Worm (Caenorhabditis elegans): ENCODE results near the gene ztf-27.

The ztf-27 gene

DNA sequence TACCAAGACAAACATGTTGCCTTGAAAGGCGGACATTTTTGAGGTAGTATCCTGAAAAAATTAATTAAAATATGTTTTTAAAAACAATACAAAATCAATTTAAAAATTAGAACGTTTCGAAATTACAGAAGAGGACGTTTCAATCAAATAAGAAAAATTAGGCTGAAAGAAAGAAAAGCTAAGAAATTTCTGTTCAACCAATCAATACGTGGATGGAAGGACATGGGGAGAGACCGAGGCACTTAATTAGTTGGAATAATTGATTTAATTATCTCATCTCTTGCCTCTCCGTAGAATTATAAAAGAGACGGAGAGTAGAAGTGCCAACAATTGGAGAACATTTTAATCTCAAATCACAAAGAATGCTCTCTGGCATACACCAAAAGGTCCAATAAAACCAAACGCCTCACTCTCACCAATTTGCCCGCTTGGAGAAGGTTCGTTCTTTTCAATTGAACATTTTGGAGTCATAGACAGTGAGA lies 15.5 kb upstream of the ztf-27 start, which contains the start of gene ceh-58:
TSS of gene ceh-58 (minus strand) at position 51 of the 482 bp plus-strand sequence.
- no peak for TF ChIP-seq nhr-120 (GFP tag; IDR thresholded peaks at IDR 0.05)
- no peak for TF ChIP-seq mel-28 (tag; optimal IDR thresholded peaks at IDR 0.05; ENCODE audit: borderline replicate concordance)
- TF ChIP-seq Y53G8AR.9 (GFP tag; conservative IDR thresholded peaks at IDR 0.05), result no peak
- no peak for TF ChIP-seq ceh-40 (GFP tag; IDR thresholded peaks at IDR 0.05)
- no peak for TF ChIP-seq ztf-3 (GFP tag; optimal IDR thresholded peaks at IDR 0.05)
- no peak for TF ChIP-seq B0336.3 (GFP tag; IDR thresholded peaks at IDR 0.05)
- TF ChIP-seq tbp1 (GFP tag; optimal IDR thresholded peaks at IDR 0.05), result no peak
- TF ChIP-seq unc-62 (GFP tag; optimal IDR thresholded peaks at IDR 0.05), result no peak
- no peak for TF ChIP-seq die-1 (tag; optimal IDR thresholded peaks at IDR 0.05)
- no peak for TF ChIP-seq egl-44 (GFP tag; IDR thresholded peaks at IDR 0.05)
- TF ChIP-seq rpc-1 (optimal IDR thresholded peaks at IDR 0.05), result no peak
- no peak for TF ChIP-seq rpc-1 (tag; optimal IDR thresholded peaks at IDR 0.05)
- TF ChIP-seq egrh-3 (GFP tag; IDR thresholded peaks at IDR 0.05), result no peak

DNA sequence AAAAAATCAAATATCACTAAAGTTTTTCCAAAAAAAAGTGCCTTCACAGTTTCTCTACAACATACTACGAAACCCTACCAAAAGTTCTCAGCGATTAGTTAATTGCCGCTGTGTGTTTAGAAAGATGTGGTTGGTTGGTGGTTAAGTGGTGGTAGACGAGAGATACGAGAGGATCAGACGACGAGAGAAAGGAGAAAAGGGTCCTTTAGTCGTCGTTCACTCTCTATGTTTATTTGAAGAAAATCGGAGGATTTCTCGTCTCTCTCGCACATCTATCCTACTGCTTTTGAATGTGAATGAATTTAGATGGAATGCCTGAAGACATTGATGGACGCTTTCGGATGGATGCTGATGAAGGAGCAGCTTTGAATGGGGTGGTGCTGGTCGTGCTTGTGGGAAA lies 14.3 kb upstream of the ztf-27 start:
- TF ChIP-seq ceh-27 (GFP tag; optimal IDR thresholded peaks at IDR 0.05) (peak; percentile 20), let-526 (GFP tag; IDR thresholded peaks at IDR 0.05) (no peak), Y67H2A.10 (GFP tag; conservative IDR thresholded peaks at IDR 0.05) (no peak), lin-35 (GFP tag; optimal IDR thresholded peaks at IDR 0.05) (no peak)

DNA sequence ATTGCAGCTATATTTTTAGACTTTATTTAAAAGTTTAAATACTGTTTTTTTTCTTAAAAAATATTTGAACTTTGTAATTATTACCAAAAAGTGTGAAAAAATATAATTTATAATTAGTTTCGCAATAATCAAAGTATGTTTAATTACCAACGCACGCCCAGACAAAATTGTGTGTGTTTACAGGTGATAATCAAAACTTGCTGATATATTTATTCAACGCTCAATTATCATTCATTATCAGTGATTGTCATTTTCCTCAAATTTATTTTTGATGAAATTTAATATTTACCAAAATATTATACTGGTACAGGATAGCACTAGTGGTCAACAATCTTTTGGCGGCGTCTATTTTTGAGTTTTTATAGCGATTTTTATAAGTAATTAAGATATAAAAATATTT lies 12.1 kb upstream of the ztf-27 start:
- no peak for TF ChIP-seq dox-1 (GFP tag; IDR thresholded peaks at IDR 0.05)
- TF ChIP-seq C17E4.6 (GFP tag; IDR thresholded peaks at IDR 0.05), result no peak
- TF ChIP-seq cebp-1 (GFP tag; IDR thresholded peaks at IDR 0.05), result peak; percentile 11; the same call in 1 of the 2 replicates
- TF ChIP-seq cebp-1 (tag; optimal IDR thresholded peaks at IDR 0.05), result peak; percentile 53
- peak; percentile 25 for TF ChIP-seq nhr-80 (tag; optimal IDR thresholded peaks at IDR 0.05)
- no peak for TF ChIP-seq tlf-1 (GFP tag; optimal IDR thresholded peaks at IDR 0.05)

DNA sequence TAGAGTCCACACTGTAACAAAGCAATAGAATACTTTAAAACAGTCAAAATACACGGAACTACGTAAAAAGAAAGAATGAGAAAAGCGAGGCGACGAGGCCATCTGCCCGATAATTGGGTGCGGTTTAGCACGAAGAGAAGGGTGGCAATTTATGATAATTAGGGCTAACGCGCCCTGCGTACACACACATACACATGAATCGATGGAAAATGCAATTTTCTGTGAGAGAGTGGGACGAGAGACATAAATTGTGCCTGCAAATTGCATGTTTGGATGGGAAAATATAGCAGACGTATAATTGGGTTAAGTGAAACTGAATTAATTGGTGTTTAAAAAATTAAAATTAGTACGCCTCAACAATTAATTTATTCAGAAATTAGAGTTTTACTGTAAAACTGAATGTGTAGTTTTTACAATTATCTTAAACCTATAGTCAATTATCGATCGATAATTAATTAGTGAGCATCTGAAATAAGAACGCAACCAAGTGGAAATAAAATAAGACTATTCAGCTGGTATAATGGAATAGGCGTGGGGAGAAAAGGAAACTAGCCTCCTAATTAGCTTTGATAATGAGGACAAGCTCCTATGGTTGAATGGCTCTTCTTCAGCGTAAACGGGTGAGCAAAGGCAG lies 11.5 kb upstream of the ztf-27 start:
- no peak for TF ChIP-seq ccch-3 (GFP tag; optimal IDR thresholded peaks at IDR 0.05)
- TF ChIP-seq lag-1 (GFP tag; IDR thresholded peaks at IDR 0.05), result no peak

DNA sequence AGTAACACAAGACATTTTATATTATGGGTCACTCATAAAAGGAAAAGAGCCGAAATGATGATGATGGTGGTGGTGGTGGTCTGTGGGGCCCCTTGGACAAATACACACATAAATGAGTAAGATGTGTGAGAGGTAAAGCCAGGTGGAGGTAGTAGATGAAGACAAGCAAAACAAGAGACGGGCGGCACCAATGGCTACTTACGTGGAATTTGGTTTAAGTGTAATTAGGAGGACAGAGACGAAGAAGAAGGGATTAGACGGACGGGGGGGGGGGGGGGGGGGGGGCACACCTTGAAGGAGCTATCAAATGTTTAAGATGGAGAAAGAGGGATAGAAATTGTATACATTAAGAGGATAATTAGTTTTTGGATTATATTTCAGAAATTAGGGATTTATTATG lies 10.4 kb upstream of the ztf-27 start:
- TF ChIP-seq lsl-1 (GFP tag; optimal IDR thresholded peaks at IDR 0.05), result no peak
- TF ChIP-seq bed-2 (GFP tag; IDR thresholded peaks at IDR 0.05), result no peak
- TF ChIP-seq hmg-1.2 (GFP tag; IDR thresholded peaks at IDR 0.05), result no peak
- TF ChIP-seq F10E7.11 (tag; optimal IDR thresholded peaks at IDR 0.05), result no peak

DNA sequence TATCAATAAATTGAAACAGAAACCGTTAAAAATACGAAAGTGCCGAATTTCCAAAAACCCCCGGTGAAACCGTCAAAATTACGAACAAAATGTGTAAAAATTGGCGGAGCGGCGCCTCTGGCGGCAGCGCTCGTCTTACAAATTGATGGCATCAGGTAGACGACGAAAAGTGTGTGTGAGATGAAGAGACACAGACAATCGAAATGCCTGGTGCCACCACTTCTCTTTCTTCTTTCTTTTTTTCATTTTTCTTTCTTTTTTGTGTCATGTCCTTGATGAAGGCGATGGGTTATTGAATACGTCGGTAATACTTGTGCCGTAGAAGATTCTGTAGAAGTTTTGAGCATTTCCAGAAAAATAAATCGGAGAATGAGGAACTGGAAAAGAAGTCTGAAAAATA lies 7.2 kb upstream of the ztf-27 start:
- TF ChIP-seq atf-7 (tag; optimal IDR thresholded peaks at IDR 0.05) (no peak), hmg-1.2 (GFP tag; IDR thresholded peaks at IDR 0.05) (peak; percentile 62)

DNA sequence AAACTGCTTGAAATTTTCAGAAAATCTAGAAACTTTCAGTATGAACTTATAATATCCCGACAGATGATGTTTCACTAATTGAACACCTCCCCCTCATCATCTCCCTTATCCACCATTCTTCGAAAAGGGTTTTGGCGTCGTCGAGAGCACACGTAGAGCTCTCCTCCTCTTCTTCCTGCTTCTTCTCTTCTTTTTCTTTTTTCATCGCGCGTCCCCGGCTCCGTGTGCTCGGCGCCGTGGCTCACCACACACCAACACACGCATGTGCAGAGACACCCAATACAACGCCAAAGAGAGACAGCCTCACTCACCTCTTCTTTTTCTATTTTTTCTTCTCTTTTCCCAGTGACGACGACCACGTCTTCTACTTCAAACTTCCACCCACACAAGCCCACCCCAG lies 5.6 kb upstream of the ztf-27 start:
- 0 out of 2 replicates have a peak, but pooled peaks have one; percentile 30 for TF ChIP-seq egrh-3 (GFP tag; IDR thresholded peaks at IDR 0.05)
- TF ChIP-seq ceh-100 (GFP tag; IDR thresholded peaks at IDR 0.05), result no peak
- TF ChIP-seq zfh-2 (GFP tag; conservative IDR thresholded peaks at IDR 0.05), result peak; percentile 53; the same call in 1 of the 2 replicates
